Fruit fly (Drosophila melanogaster) whole organism, embryonic: ENCODE results near the gene ND-24.

Experiments used
- Ada2b ChIP-seq: fragments of 200-800 bp; sonication (Bioruptor generic); IDR thresholded peaks from 2 replicates; pipeline ENCODE4 v1.3.6; 2022; ENCODE audit warnings: missing biosample characterization, missing genetic modification characterization
- CG10366 ChIP-seq: fragments of 200-800 bp; sonication (Bioruptor generic); IDR thresholded peaks from 2 replicates; pipeline ENCODE4 v1.3.6; 2022; ENCODE audit warnings: missing biosample characterization, missing genetic modification characterization
- CG12391 ChIP-seq: fragments of 200-800 bp; sonication (Bioruptor generic); optimal IDR thresholded peaks from 3 replicates; lab custom pipeline; 2018; ENCODE audit warnings: missing biosample characterization, mild to moderate bottlenecking, missing genetic modification characterization, moderate library complexity
- CG13624 ChIP-seq: fragments of 200-800 bp; sonication (Bioruptor generic); optimal IDR thresholded peaks from 2 replicates; lab custom pipeline; 2016; ENCODE audit warnings: missing biosample characterization, missing genetic modification characterization
- CG16779 ChIP-seq: fragments of 200-800 bp; sonication (Bioruptor generic); IDR thresholded peaks from 2 replicates; pipeline ENCODE4 v1.3.6; 2022; ENCODE audit warnings: missing biosample characterization, missing genetic modification characterization
- CG16863 ChIP-seq: fragments of 200-800 bp; sonication (Bioruptor generic); optimal IDR thresholded peaks from 3 replicates; lab custom pipeline; 2016; ENCODE audit warnings: missing biosample characterization, missing genetic modification characterization
- CG17359 ChIP-seq: fragments of 200-800 bp; sonication (Bioruptor generic); optimal IDR thresholded peaks from 3 replicates; lab custom pipeline; 2018; ENCODE audit warnings: missing biosample characterization, mild to moderate bottlenecking, missing genetic modification characterization, moderate library complexity
- CG2199 ChIP-seq: fragments of 200-800 bp; sonication (Bioruptor generic); IDR thresholded peaks from 3 replicates; pipeline ENCODE4 v1.3.6; 2022; ENCODE audit warnings: missing biosample characterization, missing genetic modification characterization
- CG2712 ChIP-seq: fragments of 200-800 bp; optimal IDR thresholded peaks from 3 replicates; lab custom pipeline; 2019; ENCODE audit warnings: missing biosample characterization, mild to moderate bottlenecking, missing genetic modification characterization, moderate library complexity
- CG3281 ChIP-seq: fragments of 200-800 bp; sonication (Bioruptor generic); optimal IDR thresholded peaks from 3 replicates; lab custom pipeline; 2017; ENCODE audit warnings: missing biosample characterization, mild to moderate bottlenecking, missing genetic modification characterization
- CG3838 ChIP-seq: fragments of 200-800 bp; sonication (Bioruptor generic); optimal IDR thresholded peaks from 3 replicates; lab custom pipeline; 2016; ENCODE audit warnings: missing biosample characterization, missing genetic modification characterization
- CG42726 ChIP-seq: fragments of 200-800 bp; sonication (Bioruptor generic); IDR thresholded peaks from 2 replicates; pipeline ENCODE4 v1.3.6; 2022; ENCODE audit warnings: missing biosample characterization, missing genetic modification characterization; ENCODE audit not compliant: partially characterized antibody
- CG6689 ChIP-seq: fragments of 200-800 bp; sonication (Bioruptor generic); IDR thresholded peaks from 2 replicates; pipeline ENCODE4 v1.3.6; 2022; ENCODE audit warnings: missing biosample characterization, missing genetic modification characterization
- Deaf1 ChIP-seq: fragments of 200-800 bp; optimal IDR thresholded peaks from 3 replicates; lab custom pipeline; 2019; ENCODE audit warnings: missing biosample characterization, mild to moderate bottlenecking, missing genetic modification characterization, moderate library complexity
- Ets65A ChIP-seq: fragments of 200-800 bp; sonication (Bioruptor generic); peaks from one replicate; lab custom pipeline; 2016; ENCODE audit warnings: missing biosample characterization, missing genetic modification characterization
- HLHmδ ChIP-seq: fragments of 200-800 bp; sonication (Bioruptor generic); optimal IDR thresholded peaks from 2 replicates; lab custom pipeline; 2018; ENCODE audit warnings: missing biosample characterization, mild to moderate bottlenecking, missing genetic modification characterization, moderate library complexity
- Hr3 ChIP-seq: fragments of 200-800 bp; sonication (Bioruptor generic); optimal IDR thresholded peaks from 3 replicates; lab custom pipeline; 2016; ENCODE audit warnings: missing biosample characterization, missing genetic modification characterization
- Hsf ChIP-seq: fragments of 200-800 bp; sonication (Bioruptor generic); optimal IDR thresholded peaks from 3 replicates; lab custom pipeline; 2016; ENCODE audit warnings: missing biosample characterization, missing genetic modification characterization
- Lim3 ChIP-seq: fragments of 200-800 bp; sonication (Bioruptor generic); IDR thresholded peaks from 2 replicates; pipeline ENCODE4 v1.3.6; 2022; ENCODE audit warnings: missing biosample characterization, missing genetic modification characterization
- Med ChIP-seq: fragments of 200-800 bp; sonication (Bioruptor generic); peaks from one replicate; lab custom pipeline; 2016; ENCODE audit warnings: missing biosample characterization, missing genetic modification characterization, mild to moderate bottlenecking, inconsistent platforms, moderate library complexity
- Neu2 ChIP-seq: fragments of 200-800 bp; sonication (Bioruptor generic); optimal IDR thresholded peaks from 3 replicates; lab custom pipeline; 2016; ENCODE audit warnings: missing biosample characterization, missing genetic modification characterization, borderline replicate concordance
- Nf-YA ChIP-seq: fragments of 200-800 bp; sonication (Bioruptor generic); IDR thresholded peaks from 2 replicates; pipeline ENCODE4 v1.3.6; 2022; ENCODE audit warnings: missing biosample characterization, missing genetic modification characterization
- Opbp ChIP-seq: fragments of 200-800 bp; sonication (Bioruptor generic); IDR thresholded peaks from 3 replicates; pipeline ENCODE4 v1.3.6; 2022; ENCODE audit warnings: missing biosample characterization, missing genetic modification characterization; ENCODE audit not compliant: partially characterized antibody
- Pdp1 ChIP-seq, 2 experiments: fragments of 200-800 bp; sonication (Bioruptor generic); optimal IDR thresholded peaks; 3 replicates each; lab custom pipeline; 2016; ENCODE audit warnings: missing biosample characterization in 2 of 2, missing genetic modification characterization in 2 of 2, mild to moderate bottlenecking in 1 of 2, moderate library complexity in 1 of 2
- Ptx1 ChIP-seq: fragments of 200-800 bp; sonication (Bioruptor generic); IDR thresholded peaks from 2 replicates; pipeline ENCODE4 v1.3.6; 2022; ENCODE audit warnings: missing biosample characterization, missing genetic modification characterization
- Scr ChIP-seq: fragments of 200-800 bp; sonication (Bioruptor generic); IDR thresholded peaks from 2 replicates; pipeline ENCODE4 v1.3.6; 2022; ENCODE audit warnings: missing biosample characterization, missing genetic modification characterization; ENCODE audit not compliant: partially characterized antibody
- Side ChIP-seq: fragments of 200-800 bp; sonication (Bioruptor generic); optimal IDR thresholded peaks from 2 replicates; lab custom pipeline; 2016; ENCODE audit warnings: missing biosample characterization, missing genetic modification characterization
- Sox102F ChIP-seq: fragments of 200-800 bp; sonication (Bioruptor generic); optimal IDR thresholded peaks from 2 replicates; lab custom pipeline; 2018; ENCODE audit warnings: missing biosample characterization, mild to moderate bottlenecking, missing genetic modification characterization, moderate library complexity
- Sry-β ChIP-seq: fragments of 200-800 bp; sonication (Bioruptor generic); optimal IDR thresholded peaks from 2 replicates; lab custom pipeline; 2018; ENCODE audit warnings: missing biosample characterization, mild to moderate bottlenecking, missing genetic modification characterization, moderate library complexity
- cg ChIP-seq: fragments of 200-800 bp; sonication (Bioruptor generic); optimal IDR thresholded peaks from 3 replicates; lab custom pipeline; 2019; ENCODE audit warnings: missing biosample characterization, mild to moderate bottlenecking, missing genetic modification characterization, moderate library complexity
- crc ChIP-seq: fragments of 200-800 bp; sonication (Bioruptor generic); optimal IDR thresholded peaks from 2 replicates; lab custom pipeline; 2016; ENCODE audit warnings: missing biosample characterization, missing genetic modification characterization
- gcm ChIP-seq: fragments of 200-800 bp; sonication (Bioruptor generic); optimal IDR thresholded peaks from 2 replicates; lab custom pipeline; 2019; ENCODE audit warnings: missing biosample characterization, mild to moderate bottlenecking, missing genetic modification characterization, moderate library complexity
- inv ChIP-seq: fragments of 200-800 bp; sonication (Bioruptor generic); IDR thresholded peaks from 2 replicates; pipeline ENCODE4 v1.3.6; 2022; ENCODE audit warnings: missing biosample characterization, missing genetic modification characterization; ENCODE audit not compliant: partially characterized antibody
- lola ChIP-seq, 3 experiments: fragments of >200 bp in 2 of 3; fragments of 200-800 bp in 1 of 3; sonication (Bioruptor generic) in 1 of 3; optimal IDR thresholded peaks; 2 replicates each; lab custom pipeline; 2017 to 2019; ENCODE audit warnings: missing biosample characterization in 3 of 3, missing genetic modification characterization in 3 of 3, mild to moderate bottlenecking in 1 of 3, moderate library complexity in 1 of 3
- pnt ChIP-seq: fragments of 200-800 bp; sonication (Bioruptor generic); optimal IDR thresholded peaks from 3 replicates; lab custom pipeline; 2016; ENCODE audit warnings: missing biosample characterization, missing genetic modification characterization
- stc ChIP-seq: fragments of 200-800 bp; sonication (Bioruptor generic); IDR thresholded peaks from 2 replicates; pipeline ENCODE4 v1.3.6; 2022; ENCODE audit warnings: missing biosample characterization, missing genetic modification characterization
- tio ChIP-seq: fragments of 200-800 bp; sonication (Bioruptor generic); optimal IDR thresholded peaks from 2 replicates; lab custom pipeline; 2017; ENCODE audit warnings: missing biosample characterization, missing genetic modification characterization, inconsistent platforms
- tna ChIP-seq: fragments of 200-800 bp; sonication (Bioruptor generic); IDR thresholded peaks from 2 replicates; pipeline ENCODE4 v1.3.6; 2022; ENCODE audit warnings: missing biosample characterization, missing genetic modification characterization; ENCODE audit not compliant: partially characterized antibody
- vfl ChIP-seq: fragments of 200-800 bp; sonication (Bioruptor generic); optimal IDR thresholded peaks from 2 replicates; lab custom pipeline; 2016; ENCODE audit warnings: missing biosample characterization, missing genetic modification characterization

ND-24 gene

DNA sequence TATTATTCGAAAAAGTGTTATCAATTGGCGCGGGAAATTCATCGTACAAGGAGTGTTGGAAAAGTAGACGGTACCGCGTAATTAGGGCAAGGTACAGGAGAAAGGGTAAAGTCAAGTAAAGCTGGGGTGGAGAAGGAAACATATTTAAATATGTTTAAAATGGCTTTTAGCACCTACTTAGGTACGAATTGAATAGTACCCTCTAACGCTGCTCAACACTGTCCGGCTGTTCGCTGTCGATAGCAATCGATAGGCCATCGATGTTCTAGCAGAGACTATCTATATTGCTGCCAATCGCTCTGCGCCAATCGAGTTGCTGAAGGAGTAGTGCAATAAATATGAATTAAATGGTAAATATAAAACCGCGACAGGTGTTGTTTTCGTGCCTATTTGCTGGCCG, 32.6 kb upstream of the ND-24 start, which contains the start of gene X11L (continued):
- TF ChIP-seq CG42726 (GFP tag; lab: Robert Waterston, UW) (peak; percentile 90), Scr (GFP tag; lab: Robert Waterston, UW) (peak; percentile 89), CG13624 (peak; percentile 69), Nf-YA (GFP tag; lab: Robert Waterston, UW) (0 out of 2 replicates have a peak, but pooled peaks have one; percentile 34), Pdp1 (GFP tag; optimal IDR thresholded peaks at IDR 0.05; lab: Kevin White, UChicago) (peak; percentile 65 to 75), lola (GFP tag; optimal IDR thresholded peaks at IDR 0.05; lab: Kevin White, UChicago) (peak in 1 of 3 experiments; percentile 27), inv (GFP tag; lab: Robert Waterston, UW) (peak; percentile 85), HLHmδ (GFP tag; lab: Kevin White, UChicago) (no peak), stc (0 out of 2 replicates have a peak, but pooled peaks have one; percentile 15), CG2199 (GFP tag; lab: Robert Waterston, UW) (0 out of 3 replicates have a peak, but pooled peaks have one; percentile 35), CG2712 (tag; lab: Kevin White, UChicago) (peak; percentile 48), Sox102F (no peak), Sry-β (GFP tag; lab: Kevin White, UChicago) (no peak), CG10366 (GFP tag; lab: Robert Waterston, UW) (peak; percentile 63), Ada2b (GFP tag; lab: Robert Waterston, UW) (peak; percentile 28; the same call in 1 of the 2 replicates), CG12391 (tag; lab: Kevin White, UChicago) (peak; percentile 65), gcm (GFP tag; lab: Kevin White, UChicago) (no peak), Lim3 (GFP tag; lab: Robert Waterston, UW) (no peak), Ptx1 (peak; percentile 67), CG16779 (GFP tag; lab: Robert Waterston, UW) (0 out of 2 replicates have a peak, but pooled peaks have one; percentile 51), Side (GFP tag; lab: Kevin White, UChicago) (peak; percentile 56), CG16863 (GFP tag; lab: Kevin White, UChicago) (peak; percentile 79), tna (GFP tag; lab: Robert Waterston, UW) (peak; percentile 87), Deaf1 (tag; lab: Kevin White, UChicago) (no peak), cg (no peak), CG17359 (tag; lab: Kevin White, UChicago) (peak; percentile 38), tio (no peak), vfl (peak; percentile 79), CG3281 (GFP tag; lab: Kevin White, UChicago) (peak; percentile 30), CG6689 (peak; percentile 54), Hsf (peak; percentile 77), Neu2 (GFP tag; lab: Kevin White, UChicago) (no peak), Hr3 (GFP tag; lab: Kevin White, UChicago) (peak; percentile 76), Opbp (GFP tag; lab: Robert Waterston, UW) (peak; percentile 91), CG3838 (peak; percentile 20)

DNA sequence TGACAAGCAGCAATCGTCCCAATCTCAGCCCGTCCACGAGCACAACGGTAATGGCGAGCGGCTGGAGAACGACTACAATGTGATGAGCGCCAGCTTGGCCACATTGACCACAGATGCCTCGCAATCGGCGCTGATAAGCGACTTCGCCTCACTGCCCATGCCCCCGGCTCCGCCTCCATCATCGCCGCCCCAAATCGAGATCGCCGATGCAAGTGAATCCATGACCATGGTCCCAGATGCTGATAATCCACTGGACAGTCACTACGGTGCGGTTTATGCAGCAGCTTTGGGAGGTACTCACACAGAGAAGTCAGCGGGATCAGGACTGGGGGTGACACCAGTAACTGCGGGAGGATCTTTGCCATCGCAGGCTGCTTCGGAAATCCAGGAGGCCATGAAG, 29.4 kb upstream of the ND-24 start:
- TF ChIP-seq Med (GFP tag; lab: Kevin White, UChicago) (peak; percentile 22), Ets65A (GFP tag; lab: Kevin White, UChicago) (peak; percentile 37), pnt (GFP tag; lab: Kevin White, UChicago) (no peak), crc (GFP tag; lab: Kevin White, UChicago) (no peak)
